Fruit fly (Drosophila melanogaster): ENCODE results near the gene Wdfy2.

The Wdfy2 gene

dm6 chr2L:10426534-10427048 lies 3.5 kb downstream of the Wdfy2 start, which contains the start of the genes SmB and KdelR:
TSS of gene SmB (minus strand) at chr2L:10426627.
TSS of gene KdelR (plus strand) at chr2L:10426887.
- TF ChIP-seq insv (optimal IDR thresholded peaks at IDR 0.05), result no peak
- no peak for TF ChIP-seq Sin3A (optimal IDR thresholded peaks at IDR 0.05)
- TF ChIP-seq psq (optimal IDR thresholded peaks at IDR 0.05), result no peak
- no peak for TF ChIP-seq Myc (optimal IDR thresholded peaks at IDR 0.05)

DNA sequence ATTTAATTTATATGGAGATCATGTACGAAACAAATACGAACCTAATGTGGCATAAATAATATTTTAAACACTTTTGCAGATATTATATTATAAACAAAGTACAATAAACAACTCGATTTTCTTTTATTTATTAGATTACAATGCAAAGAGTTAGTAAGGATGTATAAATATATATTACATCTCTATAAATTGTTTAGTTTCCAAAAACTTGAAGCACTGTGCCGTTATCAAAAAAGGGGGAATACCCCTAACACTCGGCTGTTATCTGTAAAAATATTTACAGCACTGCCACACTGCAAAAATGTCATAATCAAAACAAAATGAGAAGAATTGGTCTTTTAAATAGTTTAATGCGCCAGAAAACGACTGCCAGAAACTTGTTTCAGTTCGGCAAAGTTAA lies 5.4 kb downstream of the Wdfy2 start, which contains the start of gene CG5188:
CG5188 (plus strand) TSS at position 302 of the 400 bp plus-strand sequence.
- TF ChIP-seq Myc (optimal IDR thresholded peaks at IDR 0.05), result no peak
- TF ChIP-seq h (optimal IDR thresholded peaks at IDR 0.05), result no peak
- TF ChIP-seq ttk (optimal IDR thresholded peaks at IDR 0.05), result no peak
- TF ChIP-seq Sin3A (optimal IDR thresholded peaks at IDR 0.05), result no peak
- no peak for TF ChIP-seq psq (optimal IDR thresholded peaks at IDR 0.05)
- TF ChIP-seq insv (optimal IDR thresholded peaks at IDR 0.05), result no peak

dm6 chr2L:10430802-10431476 lies 7.8 kb downstream of the Wdfy2 start, which contains the start of the genes Bug22 and TfIIB:
TSS of gene Bug22 (minus strand) at chr2L:10430918.
TSS of gene TfIIB (plus strand) at chr2L:10431338.
- TF ChIP-seq psq (optimal IDR thresholded peaks at IDR 0.05) (no peak), insv (optimal IDR thresholded peaks at IDR 0.05) (no peak), ttk (optimal IDR thresholded peaks at IDR 0.05) (no peak), Sin3A (optimal IDR thresholded peaks at IDR 0.05) (no peak)

- TF ChIP-seq insv (optimal IDR thresholded peaks at IDR 0.05) (no peak), h (optimal IDR thresholded peaks at IDR 0.05) (no peak), ttk (optimal IDR thresholded peaks at IDR 0.05) (no peak), Sin3A (optimal IDR thresholded peaks at IDR 0.05) (no peak), Myc (optimal IDR thresholded peaks at IDR 0.05) (no peak), psq (optimal IDR thresholded peaks at IDR 0.05) (no peak)
These were observed 12.6 kb downstream of the Wdfy2 start, which contains the start of the genes TBC1D16 and holn1 for dm6 chr2L:10435606-10436160. TSS of gene TBC1D16 (minus strand) at chr2L:10435656. TSS of gene holn1 (plus strand) at chr2L:10435995.

dm6 chr2L:10437317-10437716 lies 14.2 kb downstream of the Wdfy2 start, which contains the start of gene STUB1:
TSS of gene STUB1 (plus strand) at chr2L:10437548.
- TF ChIP-seq h (optimal IDR thresholded peaks at IDR 0.05) (no peak), Myc (optimal IDR thresholded peaks at IDR 0.05) (no peak), insv (optimal IDR thresholded peaks at IDR 0.05) (no peak), Sin3A (optimal IDR thresholded peaks at IDR 0.05) (no peak)

DNA sequence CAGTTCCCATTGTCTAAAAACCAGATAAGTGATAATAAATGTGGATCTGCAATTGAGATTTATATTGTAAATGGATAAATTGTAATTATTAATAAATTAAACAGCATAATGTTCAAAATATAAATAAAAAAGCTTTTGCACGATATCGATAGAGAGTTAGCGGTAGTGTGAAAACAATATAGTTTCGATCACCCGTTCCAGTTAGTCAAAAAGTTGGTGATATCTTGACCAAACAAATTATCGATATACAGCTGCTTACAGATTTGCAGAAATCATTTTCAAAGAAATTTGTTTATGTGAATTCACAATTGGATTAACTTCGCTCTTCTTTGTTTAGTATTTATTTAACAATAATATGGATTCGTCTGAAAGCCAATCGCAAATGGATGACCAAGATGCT lies 16.1 kb downstream of the Wdfy2 start, which contains the start of gene Nse4:
Nse4 (plus strand) TSS at position 267 of the 400 bp plus-strand sequence.
- TF ChIP-seq Sin3A (optimal IDR thresholded peaks at IDR 0.05) (no peak), Myc (optimal IDR thresholded peaks at IDR 0.05) (no peak), h (optimal IDR thresholded peaks at IDR 0.05) (no peak), ttk (optimal IDR thresholded peaks at IDR 0.05) (no peak), psq (optimal IDR thresholded peaks at IDR 0.05) (no peak), insv (optimal IDR thresholded peaks at IDR 0.05) (no peak)

dm6 chr2L:10442048-10442790 lies 19.1 kb downstream of the Wdfy2 start, which contains the start of gene loh:
TSS of gene loh (plus strand) at chr2L:10442534.
- TF ChIP-seq Sin3A (optimal IDR thresholded peaks at IDR 0.05) (no peak), psq (optimal IDR thresholded peaks at IDR 0.05) (no peak), h (optimal IDR thresholded peaks at IDR 0.05) (no peak)

DNA sequence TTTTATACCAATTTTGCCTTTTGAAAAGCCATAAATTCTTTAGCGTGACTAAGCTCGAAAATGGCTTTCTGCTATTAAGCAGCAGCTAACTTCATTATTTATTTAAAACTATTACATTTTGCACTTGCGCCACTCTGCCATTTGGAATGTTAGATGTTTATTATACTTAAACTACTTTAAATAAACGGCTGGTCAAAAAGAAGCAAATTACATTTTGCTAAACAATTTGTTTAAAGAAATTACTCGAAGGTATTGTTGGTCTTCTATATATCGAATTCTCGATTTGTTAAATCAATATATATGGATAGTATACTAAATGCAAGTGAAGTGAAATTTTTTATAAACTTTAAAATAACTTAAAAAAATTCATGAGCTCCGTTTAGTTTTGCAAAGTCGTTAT lies 29.2 kb downstream of the Wdfy2 start, which contains the start of gene ppk10:
ppk10 (minus strand) TSS at position 101 of the 400 bp plus-strand sequence.
- TF ChIP-seq h (optimal IDR thresholded peaks at IDR 0.05), result no peak
- TF ChIP-seq Sin3A (optimal IDR thresholded peaks at IDR 0.05), result no peak
- no peak for TF ChIP-seq ttk (optimal IDR thresholded peaks at IDR 0.05)
- TF ChIP-seq Myc (optimal IDR thresholded peaks at IDR 0.05), result no peak
- no peak for TF ChIP-seq insv (optimal IDR thresholded peaks at IDR 0.05)
- no peak for TF ChIP-seq psq (optimal IDR thresholded peaks at IDR 0.05)

- no peak for TF ChIP-seq ttk (optimal IDR thresholded peaks at IDR 0.05)
- TF ChIP-seq h (optimal IDR thresholded peaks at IDR 0.05), result no peak
- TF ChIP-seq psq (optimal IDR thresholded peaks at IDR 0.05), result no peak
These were observed 32.9 kb downstream of the Wdfy2 start for dm6 chr2L:10455944-10456520.

- no peak for TF ChIP-seq Sin3A (optimal IDR thresholded peaks at IDR 0.05)
- no peak for TF ChIP-seq h (optimal IDR thresholded peaks at IDR 0.05)
- no peak for TF ChIP-seq insv (optimal IDR thresholded peaks at IDR 0.05)
- TF ChIP-seq psq (optimal IDR thresholded peaks at IDR 0.05), result no peak
- no peak for TF ChIP-seq Myc (optimal IDR thresholded peaks at IDR 0.05)
- no peak for TF ChIP-seq ttk (optimal IDR thresholded peaks at IDR 0.05)
These were observed 34.3 kb downstream of the Wdfy2 start, which contains the start of the genes LManI and LManII for dm6 chr2L:10457191-10457899. TSS of gene LManI (minus strand) at chr2L:10457241. TSS of gene LManII (plus strand) at chr2L:10457658.

DNA sequence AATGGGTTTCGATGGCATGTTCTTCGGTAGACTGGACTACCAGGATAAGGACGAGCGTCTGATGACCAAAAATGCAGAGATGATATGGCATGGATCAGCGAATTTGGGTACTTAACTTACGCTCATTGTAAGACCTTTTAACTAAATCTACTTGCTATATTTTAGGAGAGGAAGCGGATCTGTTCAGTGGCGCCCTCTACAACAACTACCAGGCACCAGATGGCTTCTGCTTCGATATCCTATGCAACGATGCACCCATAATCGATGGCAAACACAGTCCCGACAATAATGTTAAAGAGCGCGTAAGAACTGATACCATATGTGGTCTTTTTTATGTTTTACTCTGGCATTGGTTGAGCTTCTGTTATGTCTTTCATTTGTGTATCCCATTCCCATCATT lies 35.9 kb downstream of the Wdfy2 start:
- TF ChIP-seq h (optimal IDR thresholded peaks at IDR 0.05) (no peak), Myc (optimal IDR thresholded peaks at IDR 0.05) (no peak), psq (optimal IDR thresholded peaks at IDR 0.05) (no peak), insv (optimal IDR thresholded peaks at IDR 0.05) (no peak), ttk (optimal IDR thresholded peaks at IDR 0.05) (no peak), Sin3A (optimal IDR thresholded peaks at IDR 0.05) (no peak)

Measured in Kc167 (cell line).